Fruit fly (Drosophila melanogaster): ENCODE data around the gene yip2.
A peak's percentile ranks its signal among the peaks of the same experiment; 100 is the strongest.

The yip2 gene

DNA sequence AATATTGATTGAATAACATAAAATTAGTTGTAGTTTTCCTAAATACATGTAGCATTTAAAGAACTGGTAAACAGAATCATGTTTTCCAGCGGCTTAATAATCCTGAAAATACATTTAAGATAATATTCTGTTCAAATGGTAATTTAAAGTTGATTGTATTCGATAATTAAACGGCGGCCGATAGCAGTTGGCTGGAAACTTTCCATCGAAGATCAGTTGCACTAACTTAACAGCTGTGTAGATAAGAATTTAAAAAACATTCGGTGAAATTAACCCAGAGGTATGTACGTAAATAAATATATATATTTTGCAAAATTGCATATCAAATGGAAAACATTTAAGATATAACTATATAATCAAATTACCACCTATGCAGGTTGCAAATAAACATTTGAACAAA is 4.9 kb downstream of the yip2 start, which contains the start of gene CG4594 (continued):
- no peak for TF ChIP-seq ATbp (GFP tag; optimal IDR thresholded peaks at IDR 0.05)
- TF ChIP-seq CG6791 (GFP tag; IDR thresholded peaks at IDR 0.05; ENCODE audit: partially characterized antibody): peak; percentile 15; the same call in 2 of the 3 replicates
- TF ChIP-seq CG11560 (tag; IDR thresholded peaks at IDR 0.05): peak; percentile 92
- TF ChIP-seq ap (GFP tag; IDR thresholded peaks at IDR 0.05): no peak
- no peak for TF ChIP-seq CG15073 (GFP tag; optimal IDR thresholded peaks at IDR 0.05)
- no peak for TF ChIP-seq chn (GFP tag; optimal IDR thresholded peaks at IDR 0.05)
- TF ChIP-seq CG12391 (tag; optimal IDR thresholded peaks at IDR 0.05): no peak
- no peak for TF ChIP-seq p53 (GFP tag; optimal IDR thresholded peaks at IDR 0.05)
- no peak for TF ChIP-seq Dll (GFP tag; IDR thresholded peaks at IDR 0.05; ENCODE audit: partially characterized antibody)
- no peak for TF ChIP-seq Hey (tag; optimal IDR thresholded peaks at IDR 0.05)
- no peak for TF ChIP-seq Atf-2 (GFP tag; optimal IDR thresholded peaks at IDR 0.05)
- TF ChIP-seq Adf1 (GFP tag; IDR thresholded peaks at IDR 0.05): no peak
- TF ChIP-seq CG13287 (GFP tag; IDR thresholded peaks at IDR 0.05; ENCODE audit: partially characterized antibody): no peak
- no peak for TF ChIP-seq Doc3 (GFP tag; IDR thresholded peaks at IDR 0.05; ENCODE audit: partially characterized antibody)
- TF ChIP-seq sc (optimal IDR thresholded peaks at IDR 0.05): no peak
- no peak for TF ChIP-seq sc (GFP tag; optimal IDR thresholded peaks at IDR 0.05)
- no peak for TF ChIP-seq seq (GFP tag; IDR thresholded peaks at IDR 0.05)
- no peak for TF ChIP-seq CG8924 (tag; optimal IDR thresholded peaks at IDR 0.05)
- TF ChIP-seq CG31365 (tag; optimal IDR thresholded peaks at IDR 0.05): no peak
- TF ChIP-seq exex (tag; optimal IDR thresholded peaks at IDR 0.05): peak; percentile 22
- peak; percentile 3 for TF ChIP-seq CG2116 (GFP tag; optimal IDR thresholded peaks at IDR 0.05)
- no peak for TF ChIP-seq Jarid2 (GFP tag; optimal IDR thresholded peaks at IDR 0.05)
- no peak for TF ChIP-seq CG18011 (GFP tag; optimal IDR thresholded peaks at IDR 0.05)
- TF ChIP-seq CG7963 (GFP tag; IDR thresholded peaks at IDR 0.05; ENCODE audit: partially characterized antibody): peak; percentile 13; the same call in 2 of the 3 replicates
- no peak for TF ChIP-seq CG12942 (GFP tag; optimal IDR thresholded peaks at IDR 0.05)
- no peak for TF ChIP-seq bigmax (GFP tag; optimal IDR thresholded peaks at IDR 0.05)
- no peak for TF ChIP-seq Oaz (GFP tag; IDR thresholded peaks at IDR 0.05)
- TF ChIP-seq NfI (GFP tag; optimal IDR thresholded peaks at IDR 0.05): no peak
- no peak for TF ChIP-seq esg (GFP tag; conservative IDR thresholded peaks at IDR 0.05)
- TF ChIP-seq sim (GFP tag; IDR thresholded peaks at IDR 0.05): no peak
- TF ChIP-seq tna (GFP tag; IDR thresholded peaks at IDR 0.05; ENCODE audit: partially characterized antibody): peak; percentile 16; the same call in 1 of the 2 replicates
- no peak for TF ChIP-seq Atf6 (GFP tag; IDR thresholded peaks at IDR 0.05)
- TF ChIP-seq YL-1 (GFP tag; optimal IDR thresholded peaks at IDR 0.05): no peak
- TF ChIP-seq schlank (tag; optimal IDR thresholded peaks at IDR 0.05): no peak
- no peak for TF ChIP-seq fru (optimal IDR thresholded peaks at IDR 0.05)
- TF ChIP-seq rib (GFP tag; IDR thresholded peaks at IDR 0.05): no peak
- peak; percentile 66 for TF ChIP-seq Dref (GFP tag; IDR thresholded peaks at IDR 0.05)
- no peak for TF ChIP-seq phol (tag; optimal IDR thresholded peaks at IDR 0.05)
- no peak for TF ChIP-seq HHEX (GFP tag; optimal IDR thresholded peaks at IDR 0.05)
- no peak for TF ChIP-seq CG9609 (GFP tag; optimal IDR thresholded peaks at IDR 0.05)
- no peak for TF ChIP-seq sob (GFP tag; IDR thresholded peaks at IDR 0.05)
- no peak for TF ChIP-seq Usf (GFP tag; optimal IDR thresholded peaks at IDR 0.05)
- no peak for TF ChIP-seq al (GFP tag; IDR thresholded peaks at IDR 0.05)
- no peak for TF ChIP-seq eve (GFP tag; optimal IDR thresholded peaks at IDR 0.05)
- peak; percentile 41; the same call in 1 of the 2 replicates for TF ChIP-seq nerfin-2 (GFP tag; IDR thresholded peaks at IDR 0.05; ENCODE audit: partially characterized antibody)
- TF ChIP-seq CG3726 (GFP tag; IDR thresholded peaks at IDR 0.05): no peak
- TF ChIP-seq CG33557 (GFP tag; optimal IDR thresholded peaks at IDR 0.05): no peak
- TF ChIP-seq CG4328 (GFP tag; optimal IDR thresholded peaks at IDR 0.05): no peak
- TF ChIP-seq E2f2 (GFP tag; IDR thresholded peaks at IDR 0.05): peak; percentile 80
- TF ChIP-seq chinmo (GFP tag; IDR thresholded peaks at IDR 0.05; ENCODE audit: partially characterized antibody): no peak
- no peak for TF ChIP-seq pum (GFP tag; optimal IDR thresholded peaks at IDR 0.05)
- TF ChIP-seq CG7928 (GFP tag; optimal IDR thresholded peaks at IDR 0.05): no peak

Measured in whole organism, embryonic.